Worm (Caenorhabditis elegans): Measurements from ENCODE around the gene tag-10.

tag-10 gene

DNA sequence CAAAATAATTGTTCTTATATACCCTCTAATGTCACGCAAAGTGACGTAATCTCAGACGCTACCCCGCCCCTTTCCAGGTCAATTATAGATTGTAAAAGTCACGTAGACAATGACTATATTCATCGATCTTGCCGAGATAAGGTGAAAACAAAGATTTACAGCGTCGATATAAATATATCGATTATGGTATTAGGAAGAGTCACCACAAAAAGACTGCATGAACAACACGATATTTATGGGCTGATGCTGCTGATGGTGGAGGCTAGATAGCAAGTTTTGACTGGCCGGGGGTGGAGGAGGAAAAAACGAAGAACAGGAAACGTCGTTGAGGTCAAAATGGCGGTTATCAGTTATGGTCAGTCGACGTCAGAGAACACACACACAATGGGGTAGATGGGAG lies 6.2 kb downstream of the tag-10 start (continued):
- TF ChIP-seq daf-16 (GFP tag; optimal IDR thresholded peaks at IDR 0.05), result no peak
- peak; percentile 91 for TF ChIP-seq daf-16 (tag; optimal IDR thresholded peaks at IDR 0.05)
- TF ChIP-seq nhr-28 (tag; optimal IDR thresholded peaks at IDR 0.05), result peak; percentile 75
- TF ChIP-seq dmd-8 (GFP tag; IDR thresholded peaks at IDR 0.05), result no peak
- TF ChIP-seq mxl-3 (GFP tag; optimal IDR thresholded peaks at IDR 0.05), result peak; percentile 53
- no peak for TF ChIP-seq gei-8 (GFP tag; optimal IDR thresholded peaks at IDR 0.05)
- TF ChIP-seq dmd-6 (GFP tag; IDR thresholded peaks at IDR 0.05), result peak; percentile 25
- TF ChIP-seq pqm-1 (tag; optimal IDR thresholded peaks at IDR 0.05), result peak; percentile 2
- TF ChIP-seq nhr-41 (GFP tag; IDR thresholded peaks at IDR 0.05), result no peak
- no peak for TF ChIP-seq ZK337.2 (GFP tag; IDR thresholded peaks at IDR 0.05)
- TF ChIP-seq Y105C5A.15 (GFP tag; IDR thresholded peaks at IDR 0.05), result no peak
- no peak for TF ChIP-seq ctbp-1 (GFP tag; IDR thresholded peaks at IDR 0.05)
- peak; percentile 17 for TF ChIP-seq spr-1 (tag; optimal IDR thresholded peaks at IDR 0.05)
- peak; percentile 82 for TF ChIP-seq nhr-77 (tag; optimal IDR thresholded peaks at IDR 0.05)
- TF ChIP-seq lin-13 (GFP tag; optimal IDR thresholded peaks at IDR 0.05), result peak; percentile 16
- TF ChIP-seq hlh-30 (tag; optimal IDR thresholded peaks at IDR 0.05; ENCODE audit: insufficient read depth), result no peak
- peak; percentile 87 for TF ChIP-seq nhr-48 (tag; optimal IDR thresholded peaks at IDR 0.05)
- no peak for TF ChIP-seq F44E2.7 (GFP tag; IDR thresholded peaks at IDR 0.05)
- TF ChIP-seq F37D6.2 (tag; optimal IDR thresholded peaks at IDR 0.05), result no peak
- TF ChIP-seq ceh-28 (tag; optimal IDR thresholded peaks at IDR 0.05), result peak; percentile 55
- TF ChIP-seq nhr-102 (tag; optimal IDR thresholded peaks at IDR 0.05), result peak; percentile 14
- no peak for TF ChIP-seq skn-1 (tag; optimal IDR thresholded peaks at IDR 0.05)
- TF ChIP-seq lin-29 (GFP tag; IDR thresholded peaks at IDR 0.05), result no peak
- TF ChIP-seq hif-1 (tag; optimal IDR thresholded peaks at IDR 0.05), result peak; percentile 93 to 97
- TF ChIP-seq nhr-42 (GFP tag; IDR thresholded peaks at IDR 0.05), result peak; percentile 76
- no peak for TF ChIP-seq zfp-2 (tag; optimal IDR thresholded peaks at IDR 0.05)
- TF ChIP-seq lsy-2 (tag; optimal IDR thresholded peaks at IDR 0.05), result peak in 1 of 2 experiments; percentile 50
- no peak for TF ChIP-seq Y75B8A.6 (GFP tag; IDR thresholded peaks at IDR 0.05)
- no peak for TF ChIP-seq nhr-11 (tag; optimal IDR thresholded peaks at IDR 0.05)
- 0 out of 2 replicates have a peak, but pooled peaks have one; percentile 19 for TF ChIP-seq php-3 (GFP tag; IDR thresholded peaks at IDR 0.05)

ce11 chrII:13640210-13640609 lies 7.8 kb downstream of the tag-10 start:
- TF ChIP-seq vab-7 (GFP tag; IDR thresholded peaks at IDR 0.05) (no peak), hlh-11 (tag; optimal IDR thresholded peaks at IDR 0.05) (peak; percentile 58), nhr-48 (tag; optimal IDR thresholded peaks at IDR 0.05) (peak; percentile 90), hlh-30 (tag; optimal IDR thresholded peaks at IDR 0.05; ENCODE audit: insufficient read depth) (peak; percentile 79), lsy-2 (tag; optimal IDR thresholded peaks at IDR 0.05) (peak in 1 of 2 experiments; percentile 58), ama-1 (optimal IDR thresholded peaks at IDR 0.05) (no peak), ztf-11 (tag; optimal IDR thresholded peaks at IDR 0.05) (no peak), tra-1 (GFP tag; IDR thresholded peaks at IDR 0.05) (0 out of 2 replicates have a peak, but pooled peaks have one; percentile 17), nhr-28 (tag; optimal IDR thresholded peaks at IDR 0.05) (peak; percentile 53), mes-2 (tag; optimal IDR thresholded peaks at IDR 0.05; ENCODE audit: poor library complexity, severe bottlenecking) (peak; percentile 36), madf-9 (GFP tag; conservative IDR thresholded peaks at IDR 0.05) (no peak), nhr-77 (tag; optimal IDR thresholded peaks at IDR 0.05) (peak; percentile 60), aha-1 (tag) (peak; percentile 53), daf-16 (GFP tag; optimal IDR thresholded peaks at IDR 0.05) (no peak), daf-16 (tag; optimal IDR thresholded peaks at IDR 0.05) (peak; percentile 26), dmd-6 (GFP tag; IDR thresholded peaks at IDR 0.05) (peak; percentile 41), mep-1 (tag; optimal IDR thresholded peaks at IDR 0.05) (peak; percentile 18), nhr-6 (tag; optimal IDR thresholded peaks at IDR 0.05) (peak; percentile 11), ceh-44 (GFP tag; IDR thresholded peaks at IDR 0.05) (no peak), hif-1 (tag; optimal IDR thresholded peaks at IDR 0.05) (peak in 1 of 2 experiments; percentile 48), dpl-1 (GFP tag; optimal IDR thresholded peaks at IDR 0.05) (no peak), nhr-42 (GFP tag; IDR thresholded peaks at IDR 0.05) (no peak), unc-62 (GFP tag; optimal IDR thresholded peaks at IDR 0.05 in 1 of 2) (no peak), unc-62 (tag; optimal IDR thresholded peaks at IDR 0.05) (no peak), mdl-1 (tag; optimal IDR thresholded peaks at IDR 0.05) (peak in 1 of 2 experiments; percentile 80), dve-1 (tag; optimal IDR thresholded peaks at IDR 0.05; ENCODE audit: insufficient read depth) (peak; percentile 35)

Measured in whole organism, L4 larva.